Worm (Caenorhabditis elegans) whole organism, L1 larva: ENCODE results near the gene hmg-1.1.

Experiments used
- efl-1 ChIP-seq, 4 experiments: fragments of 150-350 bp; optimal IDR thresholded peaks in 3 of 4; peaks in 1 of 4; 1 replicate in 1 of 4; 2 replicates in 3 of 4; lab custom pipeline; 2014; ENCODE audit warnings: missing biosample characterization in 2 of 4, missing genetic modification characterization in 2 of 4, missing genetic modification reagents in 2 of 4
- egl-27 ChIP-seq, 2 experiments: fragments of 150-350 bp in 1 of 2; sonication (generic microtip); optimal IDR thresholded peaks; 3 replicates each; lab custom pipeline; 2017 to 2018; ENCODE audit warnings: missing biosample characterization in 2 of 2, missing genetic modification characterization in 2 of 2, missing genetic modification reagents in 2 of 2
- fos-1 ChIP-seq: fragments of 150-350 bp; optimal IDR thresholded peaks from 2 replicates; lab custom pipeline; 2014; ENCODE audit warnings: missing biosample characterization, missing genetic modification characterization
- nhr-11 ChIP-seq: fragments of 150-350 bp; optimal IDR thresholded peaks from 2 replicates; lab custom pipeline; 2014; ENCODE audit warnings: missing biosample characterization, missing genetic modification characterization
- tbx-2 ChIP-seq: sonication (generic microtip); optimal IDR thresholded peaks from 2 replicates; lab custom pipeline; 2016; ENCODE audit warnings: missing genetic modification characterization, missing compliant biosample characterization

DNA sequence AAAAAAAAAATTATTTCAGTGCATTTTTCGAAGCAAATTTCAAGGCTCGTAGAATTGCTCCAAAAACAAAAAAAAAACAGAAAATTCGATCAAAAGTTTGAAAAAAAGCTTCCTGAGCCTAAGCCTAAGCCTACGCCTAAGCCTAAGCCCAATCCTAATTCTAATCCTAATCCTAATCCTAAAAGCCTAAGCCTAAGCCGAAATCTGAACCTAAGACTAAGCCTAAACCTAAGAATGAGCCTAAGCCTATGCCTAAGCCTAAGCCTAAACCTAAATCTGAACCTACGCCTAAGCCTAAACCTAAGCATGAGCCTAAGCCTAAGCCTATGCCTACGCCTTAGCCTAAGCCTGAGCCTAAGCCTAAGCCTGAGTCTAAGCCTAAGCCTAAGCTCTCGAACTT is 44.3 kb upstream of the hmg-1.1 start:
- TF ChIP-seq fos-1 (tag; lab: Kevin White, UChicago), result no peak
- TF ChIP-seq nhr-11 (tag; lab: Kevin White, UChicago), result no peak
- TF ChIP-seq tbx-2, result no peak
- no peak for TF ChIP-seq efl-1 (optimal IDR thresholded peaks at IDR 0.05; lab: Kevin White, UChicago)
- no peak for TF ChIP-seq efl-1 (GFP tag; optimal IDR thresholded peaks at IDR 0.05 in 1 of 2; lab: Kevin White, UChicago)
- no peak for TF ChIP-seq egl-27 (tag; optimal IDR thresholded peaks at IDR 0.05; lab: Kevin White, UChicago)
